Fruit fly (Drosophila melanogaster): Measurements from ENCODE around the gene trbl.

trbl gene

dm6 chr3L:20401026-20401912, at the start of gene trbl:
trbl (minus strand) TSS chr3L:20401609.
- TF ChIP-seq CG8478 (optimal IDR thresholded peaks at IDR 0.05): peak; percentile 27
- no peak for TF ChIP-seq Dll (optimal IDR thresholded peaks at IDR 0.05)
- TF ChIP-seq psq (optimal IDR thresholded peaks at IDR 0.05): peak; percentile 5
- no peak for TF ChIP-seq EcR (GFP tag; optimal IDR thresholded peaks at IDR 0.05)
- TF ChIP-seq pan (optimal IDR thresholded peaks at IDR 0.05): no peak

dm6 chr3L:20448773-20449172, 47.4 kb upstream of the trbl start:
- TF ChIP-seq Dll (optimal IDR thresholded peaks at IDR 0.05): no peak
- no peak for TF ChIP-seq CG8478 (optimal IDR thresholded peaks at IDR 0.05)

dm6 chr3L:20447957-20448356, 46.5 kb upstream of the trbl start:
- TF ChIP-seq usp (GFP tag; optimal IDR thresholded peaks at IDR 0.05) (no peak), CG8478 (optimal IDR thresholded peaks at IDR 0.05) (no peak), pan (optimal IDR thresholded peaks at IDR 0.05) (no peak), Dll (optimal IDR thresholded peaks at IDR 0.05) (no peak), EcR (GFP tag; optimal IDR thresholded peaks at IDR 0.05) (no peak), psq (optimal IDR thresholded peaks at IDR 0.05) (no peak)

dm6 chr3L:20447337-20447736, 45.9 kb upstream of the trbl start:
- TF ChIP-seq CG8478 (optimal IDR thresholded peaks at IDR 0.05) (no peak), pan (optimal IDR thresholded peaks at IDR 0.05) (no peak), Dll (optimal IDR thresholded peaks at IDR 0.05) (no peak), psq (optimal IDR thresholded peaks at IDR 0.05) (no peak)

- no peak for TF ChIP-seq CG8478 (optimal IDR thresholded peaks at IDR 0.05)
- no peak for TF ChIP-seq Dll (optimal IDR thresholded peaks at IDR 0.05)
- no peak for TF ChIP-seq EcR (GFP tag; optimal IDR thresholded peaks at IDR 0.05)
- TF ChIP-seq psq (optimal IDR thresholded peaks at IDR 0.05): no peak
- TF ChIP-seq usp (GFP tag; optimal IDR thresholded peaks at IDR 0.05): no peak
- TF ChIP-seq pan (optimal IDR thresholded peaks at IDR 0.05): no peak
These were observed 44.6 kb upstream of the trbl start for dm6 chr3L:20446030-20446429.

- TF ChIP-seq usp (GFP tag; optimal IDR thresholded peaks at IDR 0.05): no peak
- no peak for TF ChIP-seq psq (optimal IDR thresholded peaks at IDR 0.05)
These were observed 43.6 kb upstream of the trbl start for dm6 chr3L:20444815-20445519.

dm6 chr3L:20442674-20443313, 41.4 kb upstream of the trbl start:
- TF ChIP-seq usp (GFP tag; optimal IDR thresholded peaks at IDR 0.05): no peak
- no peak for TF ChIP-seq CG8478 (optimal IDR thresholded peaks at IDR 0.05)
- TF ChIP-seq Dll (optimal IDR thresholded peaks at IDR 0.05): no peak
- TF ChIP-seq psq (optimal IDR thresholded peaks at IDR 0.05): no peak
- TF ChIP-seq pan (optimal IDR thresholded peaks at IDR 0.05): no peak
- no peak for TF ChIP-seq EcR (GFP tag; optimal IDR thresholded peaks at IDR 0.05)

- TF ChIP-seq pan (optimal IDR thresholded peaks at IDR 0.05) (no peak), Dll (optimal IDR thresholded peaks at IDR 0.05) (no peak), CG8478 (optimal IDR thresholded peaks at IDR 0.05) (no peak), EcR (GFP tag; optimal IDR thresholded peaks at IDR 0.05) (no peak), usp (GFP tag; optimal IDR thresholded peaks at IDR 0.05) (no peak), psq (optimal IDR thresholded peaks at IDR 0.05) (no peak)
These were observed 40.4 kb upstream of the trbl start, which contains the start of gene CG5910 for dm6 chr3L:20441632-20442469. CG5910 (plus strand) TSS chr3L:20442419.

- TF ChIP-seq CG8478 (optimal IDR thresholded peaks at IDR 0.05): no peak
These were observed 39.6 kb upstream of the trbl start for dm6 chr3L:20440902-20441429.

- no peak for TF ChIP-seq usp (GFP tag; optimal IDR thresholded peaks at IDR 0.05)
- TF ChIP-seq CG8478 (optimal IDR thresholded peaks at IDR 0.05): no peak
- TF ChIP-seq Dll (optimal IDR thresholded peaks at IDR 0.05): no peak
- no peak for TF ChIP-seq pan (optimal IDR thresholded peaks at IDR 0.05)
- no peak for TF ChIP-seq EcR (GFP tag; optimal IDR thresholded peaks at IDR 0.05)
- no peak for TF ChIP-seq psq (optimal IDR thresholded peaks at IDR 0.05)
These were observed 38.4 kb upstream of the trbl start, which contains the start of gene Hpd for dm6 chr3L:20439772-20440171. Hpd (minus strand) TSS chr3L:20439872.

- TF ChIP-seq CG8478 (optimal IDR thresholded peaks at IDR 0.05) (no peak), psq (optimal IDR thresholded peaks at IDR 0.05) (no peak), pan (optimal IDR thresholded peaks at IDR 0.05) (no peak), usp (GFP tag; optimal IDR thresholded peaks at IDR 0.05) (no peak), Dll (optimal IDR thresholded peaks at IDR 0.05) (no peak), EcR (GFP tag; optimal IDR thresholded peaks at IDR 0.05) (no peak)
These were observed 34.7 kb upstream of the trbl start, which contains the start of the genes mRpL15 and CtIP for dm6 chr3L:20436069-20436468. mRpL15 (minus strand) TSS chr3L:20436209. CtIP (plus strand) TSS chr3L:20436250.
